Worm (Caenorhabditis elegans): ENCODE data around the gene F53A3.1.
A peak's percentile ranks its signal among the peaks of the same experiment; 100 is the strongest.

The F53A3.1 gene

DNA sequence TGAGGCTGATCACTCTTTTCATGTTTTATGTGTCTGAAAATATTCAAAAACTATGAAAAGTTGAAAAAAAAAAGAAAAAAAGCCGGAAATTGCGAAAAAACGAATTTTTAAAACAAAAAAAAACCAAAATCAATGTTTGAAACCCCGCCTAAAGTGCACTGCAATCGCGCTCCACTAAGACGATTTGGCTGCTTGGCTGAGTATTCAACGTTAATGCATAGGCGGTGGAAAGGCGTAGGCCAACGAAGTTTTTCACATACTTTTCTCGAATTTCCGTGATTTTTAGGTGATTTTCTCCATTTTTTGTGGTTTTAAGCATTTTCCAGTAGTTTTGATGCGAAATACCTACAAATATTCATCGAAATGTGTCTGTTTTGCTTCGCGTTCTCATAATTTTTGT, 6.8 kb upstream of the F53A3.1 start, which contains the start of the genes polh-1 and rps-22:
Gene polh-1, minus strand, starts transcription at position 34 of the 400 bp plus-strand sequence.
Gene rps-22, plus strand, starts transcription at position 300 of the 400 bp plus-strand sequence.
- TF ChIP-seq unc-62 (GFP tag; optimal IDR thresholded peaks at IDR 0.05): no peak

DNA sequence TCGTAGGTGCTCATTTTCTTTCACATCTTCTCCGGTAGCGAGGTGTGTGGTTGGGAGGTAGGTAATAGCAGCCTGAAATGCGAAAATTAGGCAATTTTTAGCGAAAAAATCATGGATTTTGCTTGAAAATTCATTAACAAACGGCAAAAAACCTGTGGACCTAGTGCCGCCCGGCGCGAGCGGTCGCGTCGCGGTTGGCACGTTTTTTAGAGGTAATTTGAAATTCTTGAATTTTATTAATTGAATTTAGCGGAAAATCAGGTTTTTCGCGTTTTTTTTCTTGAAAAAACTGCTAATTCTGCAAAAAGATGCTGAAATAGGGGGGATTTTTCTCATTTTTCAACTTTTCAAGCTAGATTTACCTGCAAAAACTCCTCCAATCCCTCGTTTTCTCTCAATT, 5.9 kb upstream of the F53A3.1 start:
- TF ChIP-seq unc-62 (GFP tag; optimal IDR thresholded peaks at IDR 0.05): no peak

- TF ChIP-seq unc-62 (GFP tag; optimal IDR thresholded peaks at IDR 0.05): no peak
Measured at ce11 chrIII:1947851-1948250, 4.4 kb upstream of the F53A3.1 start.

DNA sequence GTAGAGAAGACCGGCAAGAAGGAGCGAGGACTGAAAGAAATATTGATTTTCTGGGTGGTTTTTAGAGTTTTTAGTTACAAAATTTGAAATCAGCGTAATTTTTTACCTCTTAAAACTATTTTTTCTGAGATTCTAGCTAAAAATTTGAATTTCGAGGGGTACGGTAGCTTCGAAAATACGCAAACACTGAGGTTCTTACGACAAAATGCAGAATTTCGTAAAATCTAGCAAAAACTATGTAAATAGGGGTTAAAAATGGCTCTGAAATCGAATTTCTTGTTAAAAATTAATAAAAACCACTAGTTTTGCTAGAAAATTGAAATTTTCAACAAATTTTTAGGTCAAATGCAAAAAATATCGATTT, 3.8 kb downstream of the F53A3.1 start:
- TF ChIP-seq unc-62 (GFP tag; optimal IDR thresholded peaks at IDR 0.05): no peak

DNA sequence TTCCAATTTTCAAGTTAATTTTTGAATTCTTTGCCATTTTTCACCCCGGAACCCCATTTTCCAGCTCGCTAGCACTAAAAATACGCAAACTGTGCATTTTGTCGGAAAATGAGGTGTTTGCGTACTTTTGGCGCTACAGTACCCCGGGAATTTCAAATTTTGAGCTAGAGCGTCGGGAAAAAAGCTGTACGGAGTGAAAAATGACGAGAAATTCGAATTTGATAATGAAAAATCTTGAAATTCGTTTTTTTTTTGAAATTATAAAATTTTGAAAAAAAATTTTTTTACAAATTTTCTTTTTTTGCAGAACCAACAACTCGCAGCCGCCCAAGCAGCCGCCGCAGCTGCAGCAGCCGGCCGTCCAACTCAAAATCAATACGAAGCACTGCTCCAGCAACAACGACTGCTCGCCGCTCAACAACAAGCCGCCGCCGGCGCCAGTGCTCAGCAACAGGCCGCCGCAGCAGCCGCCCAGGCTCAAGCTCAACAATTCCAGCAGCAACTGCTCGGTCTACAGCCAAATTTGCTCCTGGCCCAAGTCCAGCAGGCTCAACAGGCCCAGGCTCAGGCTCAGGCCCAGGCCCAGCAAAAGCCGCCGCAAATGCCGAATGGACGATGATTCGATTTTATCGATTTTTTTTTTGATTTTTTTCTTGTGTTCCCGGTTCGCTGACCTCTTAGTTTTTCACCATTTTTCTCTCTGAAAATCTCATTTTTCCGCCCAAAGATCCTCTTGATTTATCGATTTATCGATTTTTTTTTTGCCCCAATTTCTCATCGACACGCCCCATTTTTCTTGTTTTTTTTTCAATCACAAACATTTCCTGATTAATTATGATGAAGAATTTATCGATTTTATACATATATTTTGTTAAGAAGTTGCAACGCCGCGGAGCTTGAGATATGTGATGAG, 4.5 kb downstream of the F53A3.1 start:
- TF ChIP-seq unc-62 (GFP tag; optimal IDR thresholded peaks at IDR 0.05): no peak

DNA sequence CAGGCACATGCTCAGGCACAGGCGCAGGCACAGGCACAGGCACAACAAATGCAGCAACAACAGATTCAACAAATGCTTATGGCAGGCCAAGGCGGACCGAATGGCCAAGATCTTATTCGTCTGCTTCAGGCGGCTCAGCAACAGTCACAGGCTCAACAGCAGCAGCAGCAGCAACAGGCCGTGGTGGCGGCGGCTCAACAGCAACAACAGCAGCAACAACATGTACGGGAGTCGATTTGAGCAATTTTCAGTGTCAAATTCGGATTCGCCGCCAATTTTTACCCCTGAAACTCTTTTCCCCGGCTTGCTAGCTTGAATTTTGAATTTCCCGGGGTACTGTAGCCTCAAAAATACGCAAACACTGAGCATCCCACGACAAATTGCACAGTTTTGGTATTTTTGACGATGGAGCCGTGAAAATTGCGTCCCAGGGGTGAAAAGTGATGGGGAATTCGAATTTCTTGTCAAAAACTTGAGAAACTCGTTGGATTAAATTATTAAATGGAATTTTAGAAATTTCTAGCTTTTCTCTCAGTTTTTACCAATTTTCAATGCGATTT, 5.5 kb downstream of the F53A3.1 start:
- TF ChIP-seq unc-62 (GFP tag; optimal IDR thresholded peaks at IDR 0.05): no peak

DNA sequence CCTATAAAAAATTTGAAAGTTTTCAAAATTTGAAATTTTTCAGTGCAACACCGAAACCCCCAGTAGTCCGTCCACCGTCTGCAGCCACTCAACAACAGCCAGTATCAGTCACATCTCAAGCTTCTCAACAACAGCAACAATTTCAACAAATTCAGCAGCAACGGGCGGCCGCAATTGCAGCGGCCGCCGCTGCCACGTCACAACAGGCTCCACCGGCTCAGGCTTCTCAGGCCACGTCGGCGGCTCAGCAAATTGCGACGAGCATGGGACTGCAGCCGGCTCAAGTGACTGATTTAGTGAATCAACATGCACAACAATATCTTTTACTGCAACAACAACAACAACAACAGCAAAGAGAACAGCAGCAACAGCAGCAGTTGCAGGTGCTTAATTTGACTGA, 9.3 kb downstream of the F53A3.1 start:
- TF ChIP-seq unc-62 (GFP tag; optimal IDR thresholded peaks at IDR 0.05): no peak

ce11 chrIII:1932018-1932417, 11.4 kb downstream of the F53A3.1 start:
- TF ChIP-seq unc-62 (GFP tag; optimal IDR thresholded peaks at IDR 0.05): no peak

ce11 chrIII:1931509-1931908, 11.9 kb downstream of the F53A3.1 start:
- TF ChIP-seq unc-62 (GFP tag; optimal IDR thresholded peaks at IDR 0.05): no peak

DNA sequence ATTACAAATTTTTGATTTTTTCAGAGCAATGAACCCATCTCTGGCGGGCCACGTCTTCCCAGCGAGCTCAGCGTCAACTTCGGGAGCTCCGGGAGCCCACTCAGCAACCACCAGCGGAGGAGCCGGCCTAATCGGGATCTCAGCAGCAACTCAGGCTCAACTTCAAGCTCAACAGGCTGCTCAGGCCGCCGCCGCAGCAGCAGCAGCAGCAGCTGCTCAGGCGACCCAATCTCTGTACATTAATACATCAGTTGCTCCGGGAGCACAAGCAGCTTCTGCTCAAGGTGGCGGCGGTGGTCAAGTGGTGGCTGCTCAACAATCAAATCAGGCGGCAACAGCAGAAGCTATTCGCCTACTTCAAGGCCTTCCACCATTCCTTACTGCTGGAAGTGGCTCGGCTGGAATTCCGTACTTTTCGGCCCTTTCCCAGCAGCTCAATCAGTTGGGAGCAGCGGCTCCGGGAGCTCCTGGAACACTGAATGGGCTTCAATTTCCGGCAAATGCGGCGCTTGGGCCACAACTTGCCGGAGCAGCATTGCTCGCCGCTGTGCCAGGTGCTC, 12.6 kb downstream of the F53A3.1 start:
- no peak for TF ChIP-seq unc-62 (GFP tag; optimal IDR thresholded peaks at IDR 0.05)

- TF ChIP-seq unc-62 (GFP tag; optimal IDR thresholded peaks at IDR 0.05): no peak
Measured at ce11 chrIII:1928741-1929499, 14.5 kb downstream of the F53A3.1 start.

DNA sequence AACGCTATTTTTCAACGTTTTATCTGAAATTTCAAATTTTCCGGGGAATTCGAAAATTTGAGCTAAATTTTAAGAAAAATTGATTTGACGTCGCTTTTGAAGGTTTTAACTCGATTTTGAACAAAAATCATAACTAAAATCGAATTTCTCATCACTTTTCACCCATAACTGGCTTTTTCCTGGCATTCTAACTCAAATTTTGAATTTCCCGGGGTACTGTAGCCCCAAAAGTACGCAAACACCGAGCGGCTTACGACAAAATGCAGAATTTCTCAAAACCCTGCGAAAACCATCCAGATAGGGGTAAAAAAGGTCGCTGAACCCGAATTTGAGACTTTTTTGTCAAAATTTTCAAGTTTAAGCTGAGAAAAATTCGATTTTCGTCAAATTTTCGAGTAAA, 16.2 kb downstream of the F53A3.1 start:
- TF ChIP-seq unc-62 (GFP tag; optimal IDR thresholded peaks at IDR 0.05): no peak

DNA sequence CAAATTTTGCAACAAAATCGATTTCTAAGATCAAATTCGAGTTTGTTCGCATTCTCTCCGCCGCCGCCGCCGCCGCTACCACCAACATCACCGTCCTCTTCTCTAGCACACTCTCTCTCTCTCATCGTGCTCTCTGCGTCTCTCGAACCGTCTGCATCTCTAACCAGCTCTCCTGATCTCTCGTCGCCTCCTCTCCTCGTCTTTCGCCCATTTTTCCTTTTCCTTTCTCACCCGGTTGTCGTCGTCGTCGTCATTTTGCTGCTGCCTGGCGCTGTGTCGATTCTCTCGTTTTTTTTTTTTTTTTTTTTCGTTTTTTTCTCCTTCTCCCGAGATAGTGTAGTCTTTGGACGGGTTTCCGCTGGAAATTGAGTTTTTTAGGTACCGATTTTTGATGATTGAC, 17.0 kb downstream of the F53A3.1 start:
- no peak for TF ChIP-seq unc-62 (GFP tag; optimal IDR thresholded peaks at IDR 0.05)

DNA sequence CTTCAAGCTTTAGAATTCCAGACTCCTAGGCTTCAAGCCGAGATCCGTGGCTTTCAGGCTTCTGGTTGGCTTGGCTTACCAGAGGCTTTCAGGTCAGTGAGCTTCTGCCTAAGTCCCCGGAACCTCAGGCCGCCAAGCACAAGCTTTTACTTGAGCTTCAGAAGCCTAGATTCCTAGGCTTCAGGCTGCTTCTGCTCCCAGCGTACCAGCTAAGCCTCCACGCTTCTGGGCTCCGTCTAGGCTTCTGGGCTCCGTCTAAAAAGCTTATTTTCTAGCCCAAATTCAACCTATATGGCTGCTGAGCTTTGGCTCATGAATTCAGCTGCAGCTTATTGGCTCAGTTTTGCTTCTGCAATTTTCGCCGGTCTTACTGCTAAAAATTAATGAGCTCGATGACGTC, 17.7 kb downstream of the F53A3.1 start:
- no peak for TF ChIP-seq unc-62 (GFP tag; optimal IDR thresholded peaks at IDR 0.05)

- peak; percentile 55 for TF ChIP-seq unc-62 (GFP tag; optimal IDR thresholded peaks at IDR 0.05)
Measured at ce11 chrIII:1925048-1925537, 18.3 kb downstream of the F53A3.1 start.
